Fruit fly (Drosophila melanogaster) whole organism, embryonic: Measurements from ENCODE around the gene Tm1.
A peak's percentile ranks its signal among the peaks of the same experiment; 100 is the strongest.

Experiments used
- CG10147 ChIP-seq: fragments of 200-800 bp; sonication (Bioruptor generic); optimal IDR thresholded peaks from 2 replicates; lab custom pipeline; 2019; ENCODE audit warnings: missing biosample characterization, mild to moderate bottlenecking, missing genetic modification characterization, moderate library complexity
- CG10274 ChIP-seq: fragments of 200-800 bp; sonication (Bioruptor generic); optimal IDR thresholded peaks from 3 replicates; lab custom pipeline; 2017; ENCODE audit warnings: missing biosample characterization, mild to moderate bottlenecking, missing genetic modification characterization
- CG11456 ChIP-seq: fragments of 200-800 bp; sonication (Bioruptor generic); IDR thresholded peaks from 3 replicates; pipeline ENCODE4 v1.3.6; 2022; ENCODE audit warnings: missing biosample characterization, missing genetic modification characterization
- CG11696 ChIP-seq: fragments of 200-800 bp; sonication (Bioruptor generic); IDR thresholded peaks from 2 replicates; pipeline ENCODE4 v1.3.6; 2022; ENCODE audit warnings: missing biosample characterization, missing genetic modification characterization
- CG12942 ChIP-seq: fragments of 200-800 bp; sonication (Bioruptor generic); optimal IDR thresholded peaks from 3 replicates; lab custom pipeline; 2016; ENCODE audit warnings: missing biosample characterization, missing genetic modification characterization
- CG13287 ChIP-seq: fragments of 200-800 bp; sonication (Bioruptor generic); IDR thresholded peaks from 2 replicates; pipeline ENCODE4 v1.3.6; 2022; ENCODE audit warnings: missing biosample characterization, missing genetic modification characterization; ENCODE audit not compliant: partially characterized antibody
- CG13296 ChIP-seq: fragments of 200-800 bp; sonication (Bioruptor generic); optimal IDR thresholded peaks from 3 replicates; lab custom pipeline; 2018; ENCODE audit warnings: missing biosample characterization, mild to moderate bottlenecking, missing genetic modification characterization
- CG15601 ChIP-seq: fragments of 200-800 bp; sonication (Bioruptor generic); optimal IDR thresholded peaks from 3 replicates; lab custom pipeline; 2019; ENCODE audit warnings: missing biosample characterization, mild to moderate bottlenecking, missing genetic modification characterization, moderate library complexity
- CG16815 ChIP-seq: fragments of 200-800 bp; sonication (Bioruptor generic); optimal IDR thresholded peaks from 3 replicates; lab custom pipeline; 2017; ENCODE audit warnings: missing biosample characterization, mild to moderate bottlenecking, missing genetic modification characterization
- CG2120 ChIP-seq: fragments of 200-800 bp; sonication (Bioruptor generic); optimal IDR thresholded peaks from 3 replicates; lab custom pipeline; 2016; ENCODE audit warnings: missing biosample characterization, missing genetic modification characterization
- CG2712 ChIP-seq: fragments of 200-800 bp; optimal IDR thresholded peaks from 3 replicates; lab custom pipeline; 2019; ENCODE audit warnings: missing biosample characterization, mild to moderate bottlenecking, missing genetic modification characterization, moderate library complexity
- CG3726 ChIP-seq: fragments of 200-800 bp; sonication (Bioruptor generic); IDR thresholded peaks from 3 replicates; pipeline ENCODE4, ENCODE4 v1.3.6; 2022; ENCODE audit warnings: missing biosample characterization, missing genetic modification characterization
- CG6765 ChIP-seq: fragments of 200-800 bp; sonication (Bioruptor generic); optimal IDR thresholded peaks from 3 replicates; lab custom pipeline; 2017; ENCODE audit warnings: missing biosample characterization, mild to moderate bottlenecking, missing genetic modification characterization
- Camta ChIP-seq: fragments of 200-800 bp; sonication (Bioruptor generic); optimal IDR thresholded peaks from 2 replicates; lab custom pipeline; 2016; ENCODE audit warnings: missing biosample characterization, missing genetic modification characterization
- CoRest ChIP-seq: fragments of 200-800 bp; sonication (Bioruptor generic); optimal IDR thresholded peaks from 3 replicates; lab custom pipeline; 2018; ENCODE audit warnings: missing biosample characterization, mild to moderate bottlenecking, missing genetic modification characterization, moderate library complexity
- D ChIP-seq, 2 experiments: fragments of 200-800 bp in 1 of 2; fragments of >200 bp in 1 of 2; sonication (Bioruptor generic) in 1 of 2; optimal IDR thresholded peaks; 2 replicates in 1 of 2; 3 replicates in 1 of 2; lab custom pipeline; 2017; ENCODE audit warnings: mild to moderate bottlenecking in 1 of 2, missing biosample characterization in 1 of 2, missing genetic modification characterization in 1 of 2, missing genetic modification reagents in 1 of 2
- Dip3 ChIP-seq: fragments of 200-800 bp; sonication (Bioruptor generic); optimal IDR thresholded peaks from 3 replicates; lab custom pipeline; 2016; ENCODE audit warnings: missing biosample characterization, missing genetic modification characterization
- Gsc ChIP-seq: fragments of 200-800 bp; sonication (Bioruptor generic); IDR thresholded peaks from 2 replicates; pipeline ENCODE4 v1.3.6; 2022; ENCODE audit warnings: missing biosample characterization, missing genetic modification characterization
- Gug ChIP-seq: fragments of 200-800 bp; sonication (Bioruptor generic); IDR thresholded peaks from 4 replicates; pipeline ENCODE4 v1.3.6; 2022; ENCODE audit warnings: missing biosample characterization, missing genetic modification characterization
- Hr39 ChIP-seq: fragments of >200 bp; optimal IDR thresholded peaks from 2 replicates; lab custom pipeline; 2017
- Med ChIP-seq: fragments of 200-800 bp; sonication (Bioruptor generic); peaks from one replicate; lab custom pipeline; 2016; ENCODE audit warnings: missing biosample characterization, missing genetic modification characterization, mild to moderate bottlenecking, inconsistent platforms, moderate library complexity
- Myb ChIP-seq: fragments of 200-800 bp; sonication (Bioruptor generic); optimal IDR thresholded peaks from 2 replicates; lab custom pipeline; 2016; ENCODE audit warnings: missing biosample characterization, missing genetic modification characterization
- NC2α ChIP-seq: fragments of 200-800 bp; sonication (Bioruptor generic); optimal IDR thresholded peaks from 2 replicates; lab custom pipeline; 2016; ENCODE audit warnings: missing biosample characterization, missing genetic modification characterization
- Rx ChIP-seq: fragments of 200-800 bp; sonication (Bioruptor generic); IDR thresholded peaks from 2 replicates; pipeline ENCODE4 v1.3.6; 2022; ENCODE audit warnings: missing biosample characterization, missing genetic modification characterization
- Sox100B ChIP-seq: fragments of 200-800 bp; sonication (Bioruptor generic); optimal IDR thresholded peaks from 3 replicates; lab custom pipeline; 2018; ENCODE audit warnings: missing biosample characterization, mild to moderate bottlenecking, missing genetic modification characterization
- Ssrp ChIP-seq: fragments of 200-800 bp; sonication (Bioruptor generic); optimal IDR thresholded peaks from 2 replicates; lab custom pipeline; 2018; ENCODE audit warnings: missing biosample characterization, mild to moderate bottlenecking, missing genetic modification characterization, moderate library complexity
- Tbp ChIP-seq: fragments of >200 bp; optimal IDR thresholded peaks from 2 replicates; lab custom pipeline; 2018; ENCODE audit warnings: missing biosample characterization, missing genetic modification characterization
- al ChIP-seq: fragments of 200-800 bp; sonication (Bioruptor generic); IDR thresholded peaks from 2 replicates; pipeline ENCODE4 v1.3.6; 2022; ENCODE audit warnings: missing biosample characterization, missing genetic modification characterization
- btn ChIP-seq: fragments of 200-800 bp; sonication (Bioruptor generic); optimal IDR thresholded peaks from 2 replicates; lab custom pipeline; 2016; ENCODE audit warnings: missing biosample characterization, missing genetic modification characterization
- cas ChIP-seq: fragments of 200-800 bp; sonication (Bioruptor generic); IDR thresholded peaks from 2 replicates; pipeline ENCODE4 v1.3.6; 2022; ENCODE audit warnings: missing biosample characterization, missing genetic modification characterization
- croc ChIP-seq: fragments of 200-800 bp; sonication (Bioruptor generic); conservative IDR thresholded peaks from 3 replicates; pipeline ENCODE4 v1.3.6; 2022; ENCODE audit warnings: missing biosample characterization, missing genetic modification characterization
- dmrt11E ChIP-seq: fragments of 200-800 bp; sonication (Bioruptor generic); optimal IDR thresholded peaks from 3 replicates; lab custom pipeline; 2018; ENCODE audit warnings: missing biosample characterization, mild to moderate bottlenecking, missing genetic modification characterization, moderate library complexity
- dmrt99B ChIP-seq: fragments of 200-800 bp; sonication (Bioruptor generic); optimal IDR thresholded peaks from 2 replicates; lab custom pipeline; 2018; ENCODE audit warnings: missing biosample characterization, mild to moderate bottlenecking, missing genetic modification characterization, moderate library complexity
- ewg ChIP-seq: fragments of 200-800 bp; sonication (Bioruptor generic); optimal IDR thresholded peaks from 3 replicates; lab custom pipeline; 2017; ENCODE audit warnings: mild to moderate bottlenecking, missing biosample characterization, missing genetic modification reagents, missing genetic modification characterization
- fd102C ChIP-seq: fragments of 200-800 bp; sonication (Bioruptor generic); optimal IDR thresholded peaks from 2 replicates; lab custom pipeline; 2018; ENCODE audit warnings: missing biosample characterization, mild to moderate bottlenecking, missing genetic modification characterization, moderate library complexity
- grn ChIP-seq: fragments of 200-800 bp; sonication (Bioruptor generic); optimal IDR thresholded peaks from 3 replicates; lab custom pipeline; 2017; ENCODE audit warnings: missing biosample characterization, missing genetic modification characterization
- kni ChIP-seq: fragments of 200-800 bp; sonication (Bioruptor generic); optimal IDR thresholded peaks from 3 replicates; lab custom pipeline; 2017; ENCODE audit warnings: mild to moderate bottlenecking, missing biosample characterization, missing genetic modification reagents, missing genetic modification characterization
- knrl ChIP-seq: fragments of 200-800 bp; sonication (Bioruptor generic); IDR thresholded peaks from 3 replicates; pipeline ENCODE4 v1.3.6; 2022; ENCODE audit warnings: missing biosample characterization, missing genetic modification characterization; ENCODE audit not compliant: partially characterized antibody
- lab ChIP-seq: fragments of 200-800 bp; sonication (Bioruptor generic); optimal IDR thresholded peaks from 3 replicates; lab custom pipeline; 2017; ENCODE audit warnings: missing biosample characterization, missing genetic modification characterization, mild to moderate bottlenecking, moderate library complexity, missing genetic modification reagents
- mirr ChIP-seq: fragments of 200-800 bp; sonication (Bioruptor generic); optimal IDR thresholded peaks from 3 replicates; lab custom pipeline; 2018; ENCODE audit warnings: missing biosample characterization, mild to moderate bottlenecking, missing genetic modification characterization
- pb ChIP-seq: fragments of 200-800 bp; sonication (Bioruptor generic); optimal IDR thresholded peaks from 3 replicates; lab custom pipeline; 2016; ENCODE audit warnings: missing biosample characterization, missing genetic modification characterization
- pum ChIP-seq: fragments of 200-800 bp; sonication (Bioruptor generic); optimal IDR thresholded peaks from 2 replicates; lab custom pipeline; 2016; ENCODE audit warnings: missing biosample characterization, missing genetic modification characterization
- salm ChIP-seq: fragments of 200-800 bp; sonication (Bioruptor generic); optimal IDR thresholded peaks from 2 replicates; lab custom pipeline; 2018; ENCODE audit warnings: missing biosample characterization, mild to moderate bottlenecking, missing genetic modification characterization
- scrt ChIP-seq: fragments of 200-800 bp; sonication (Bioruptor generic); optimal IDR thresholded peaks from 2 replicates; lab custom pipeline; 2018; ENCODE audit warnings: missing biosample characterization, mild to moderate bottlenecking, missing genetic modification characterization, moderate library complexity
- sens ChIP-seq: fragments of 200-800 bp; sonication (Bioruptor generic); peaks from one replicate; lab custom pipeline; 2016; ENCODE audit warnings: missing biosample characterization, missing genetic modification characterization
- sqz ChIP-seq: fragments of 200-800 bp; sonication (Bioruptor generic); optimal IDR thresholded peaks from 3 replicates; lab custom pipeline; 2018; ENCODE audit warnings: missing biosample characterization, mild to moderate bottlenecking, missing genetic modification characterization
- sug ChIP-seq: fragments of 200-800 bp; optimal IDR thresholded peaks from 2 replicates; lab custom pipeline; 2019; ENCODE audit warnings: missing biosample characterization, mild to moderate bottlenecking, missing genetic modification characterization, moderate library complexity
- tll ChIP-seq, 2 experiments: fragments of 200-800 bp in 1 of 2; fragments of >200 bp in 1 of 2; sonication (Bioruptor generic) in 1 of 2; optimal IDR thresholded peaks; 2 replicates each; lab custom pipeline; 2017 to 2019; ENCODE audit warnings: missing biosample characterization in 2 of 2, missing genetic modification characterization in 2 of 2, mild to moderate bottlenecking in 1 of 2, moderate library complexity in 1 of 2
- trem ChIP-seq: fragments of 200-800 bp; optimal IDR thresholded peaks from 3 replicates; lab custom pipeline; 2019; ENCODE audit warnings: missing biosample characterization, mild to moderate bottlenecking, missing genetic modification characterization, moderate library complexity

Tm1 gene

DNA sequence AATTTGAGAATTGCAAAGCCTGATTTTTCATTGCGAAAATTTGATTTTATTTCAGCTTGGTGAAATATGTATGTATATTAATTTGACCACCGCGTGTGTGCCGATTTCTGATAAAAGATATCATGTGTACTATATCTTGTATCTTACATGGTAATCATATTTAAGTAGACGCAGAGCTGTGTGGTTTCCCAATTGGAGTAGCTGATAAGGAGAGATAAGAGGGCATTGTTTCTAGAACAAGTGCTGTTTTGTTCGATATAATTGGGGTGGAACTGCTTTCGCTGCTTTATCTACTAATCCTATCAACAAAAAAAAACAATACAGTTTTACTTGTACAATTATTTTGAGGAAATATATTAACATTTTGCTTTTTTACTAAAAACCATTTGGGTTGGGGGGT lies 31.4 kb upstream of the Tm1 start (continued):
- no peak for TF ChIP-seq al (GFP tag; lab: Robert Waterston, UW)
- TF ChIP-seq knrl (GFP tag; lab: Robert Waterston, UW), result no peak
- TF ChIP-seq CG2120 (GFP tag; lab: Kevin White, UChicago), result peak; percentile 14
- peak; percentile 18 for TF ChIP-seq mirr (GFP tag; lab: Kevin White, UChicago)
- no peak for TF ChIP-seq CG6765 (GFP tag; lab: Kevin White, UChicago)
- no peak for TF ChIP-seq sqz
- TF ChIP-seq dmrt99B, result peak; percentile 6
- TF ChIP-seq Med (GFP tag; lab: Kevin White, UChicago), result peak; percentile 27
- peak; percentile 30 for TF ChIP-seq sug (tag; lab: Kevin White, UChicago)
- TF ChIP-seq dmrt11E (tag; lab: Kevin White, UChicago), result no peak
- no peak for TF ChIP-seq pum
- no peak for TF ChIP-seq salm
- TF ChIP-seq ewg (GFP tag; lab: Kevin White, UChicago), result no peak
- no peak for TF ChIP-seq scrt (GFP tag; lab: Kevin White, UChicago)
- TF ChIP-seq NC2α (GFP tag; lab: Kevin White, UChicago), result no peak
- TF ChIP-seq btn (GFP tag; lab: Kevin White, UChicago), result no peak
- TF ChIP-seq grn (GFP tag; lab: Kevin White, UChicago), result peak; percentile 69
- TF ChIP-seq Dip3, result no peak
- TF ChIP-seq CG15601 (tag; lab: Kevin White, UChicago), result no peak
- no peak for TF ChIP-seq CG10147 (GFP tag; lab: Kevin White, UChicago)
- no peak for TF ChIP-seq Gug (GFP tag; lab: Robert Waterston, UW)
- TF ChIP-seq CG3726 (GFP tag; lab: Robert Waterston, UW), result no peak
- TF ChIP-seq kni, result no peak
- TF ChIP-seq CG11696 (GFP tag; lab: Robert Waterston, UW), result no peak
- TF ChIP-seq sens (GFP tag; lab: Kevin White, UChicago), result peak; percentile 72
- no peak for TF ChIP-seq CG12942 (GFP tag; lab: Kevin White, UChicago)
- no peak for TF ChIP-seq lab (GFP tag; lab: Kevin White, UChicago)
- TF ChIP-seq tll (GFP tag; optimal IDR thresholded peaks at IDR 0.05; lab: Kevin White, UChicago), result no peak
- TF ChIP-seq, all 482 proteins: peak for 13

DNA sequence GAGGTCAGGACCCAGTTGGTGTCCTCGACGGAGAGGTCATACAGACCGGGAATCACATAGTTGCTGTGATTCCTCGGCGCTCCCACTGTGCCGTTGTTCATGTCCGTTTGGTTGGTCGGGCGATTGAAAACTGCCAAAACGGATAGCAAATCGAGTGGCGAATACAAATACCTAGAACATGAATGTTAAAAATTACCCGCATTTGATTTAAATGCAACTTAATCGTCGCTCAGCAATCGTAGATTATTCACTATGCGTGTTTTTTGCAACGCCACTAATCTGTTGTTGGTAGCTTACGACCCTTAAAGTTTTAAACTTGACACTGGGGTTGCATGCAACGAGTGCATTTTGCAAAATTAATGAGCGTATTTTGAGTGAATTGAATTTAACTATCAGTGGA lies 29.0 kb upstream of the Tm1 start, which contains the start of gene Amt:
TSS of gene Amt (minus strand) at position 101 of the 400 bp plus-strand sequence.
- TF ChIP-seq Tbp (GFP tag; lab: Kevin White, UChicago), result no peak
- TF ChIP-seq CG16815, result no peak
- no peak for TF ChIP-seq Hr39 (lab: Kevin White, UChicago)
- TF ChIP-seq scrt (GFP tag; lab: Kevin White, UChicago), result no peak
- TF ChIP-seq CG10274, result no peak

- TF ChIP-seq Rx (GFP tag; lab: Robert Waterston, UW), result no peak
- TF ChIP-seq cas (GFP tag; lab: Robert Waterston, UW), result no peak
- no peak for TF ChIP-seq Camta (GFP tag; lab: Kevin White, UChicago)
- no peak for TF ChIP-seq CG13287
- no peak for TF ChIP-seq Sox100B (GFP tag; lab: Kevin White, UChicago)
- no peak for TF ChIP-seq pb (GFP tag; lab: Kevin White, UChicago)
- peak; percentile 45 for TF ChIP-seq D (optimal IDR thresholded peaks at IDR 0.05; lab: Kevin White, UChicago)
- TF ChIP-seq D (GFP tag; optimal IDR thresholded peaks at IDR 0.05; lab: Kevin White, UChicago), result no peak
- no peak for TF ChIP-seq ewg (GFP tag; lab: Kevin White, UChicago)
- peak; percentile 95 for TF ChIP-seq Myb
- no peak for TF ChIP-seq CG11456 (GFP tag; lab: Robert Waterston, UW)
- TF ChIP-seq trem (tag; lab: Kevin White, UChicago), result peak; percentile 17
- TF ChIP-seq fd102C, result no peak
- TF ChIP-seq croc, result no peak
- TF ChIP-seq Ssrp (tag; lab: Kevin White, UChicago), result no peak
- TF ChIP-seq CG2120 (GFP tag; lab: Kevin White, UChicago), result no peak
- TF ChIP-seq Gsc (GFP tag; lab: Robert Waterston, UW), result no peak
- peak; percentile 7 for TF ChIP-seq CG2712 (tag; lab: Kevin White, UChicago)
- peak; percentile 22 for TF ChIP-seq CoRest (tag; lab: Kevin White, UChicago)
- no peak for TF ChIP-seq CG13296 (GFP tag; lab: Kevin White, UChicago)
Observed at dm6 chr3R:15249735-15250134, 28.3 kb upstream of the Tm1 start, which contains the start of gene CG42404. TSS of gene CG42404 (plus strand) at chr3R:15250094.
